Worm (Caenorhabditis elegans) whole organism, young adult: ENCODE measurements around the gene C17G1.2.

Experiments used
- C06A6.2 ChIP-seq: fragments of 200-800 bp; sonication (Bioruptor generic); conservative IDR thresholded peaks from 2 replicates; pipeline ENCODE4 v1.3.6; 2022; ENCODE audit warnings: missing genetic modification characterization, missing compliant biosample characterization
- F10E7.11 ChIP-seq: sonication (generic microtip); optimal IDR thresholded peaks from 2 replicates; lab custom pipeline; 2017; ENCODE audit warnings: mild to moderate bottlenecking, missing genetic modification characterization, moderate library complexity, missing compliant biosample characterization
- F22D6.2 ChIP-seq: sonication (generic microtip); optimal IDR thresholded peaks from 2 replicates; lab custom pipeline; 2016; ENCODE audit warnings: mild to moderate bottlenecking, missing genetic modification characterization, missing compliant biosample characterization
- F23B12.7 ChIP-seq: sonication (generic microtip); optimal IDR thresholded peaks from 2 replicates; lab custom pipeline; 2017; ENCODE audit warnings: missing genetic modification characterization, mild to moderate bottlenecking, missing compliant biosample characterization, antibody characterized with exemption, moderate library complexity; ENCODE audit not compliant: insufficient read depth
- F33H1.4 ChIP-seq: fragments of 200-800 bp; sonication (Bioruptor generic); IDR thresholded peaks from 2 replicates; pipeline ENCODE4 v1.3.6; 2022; ENCODE audit warnings: missing genetic modification reagents, missing genetic modification characterization, missing compliant biosample characterization
- F37B4.10 ChIP-seq: fragments of 200-800 bp; sonication (Bioruptor generic); IDR thresholded peaks from 2 replicates; pipeline ENCODE4 v1.3.6; 2022; ENCODE audit warnings: missing genetic modification characterization, missing compliant biosample characterization
- F55B11.4 ChIP-seq: sonication (generic microtip); optimal IDR thresholded peaks from 2 replicates; lab custom pipeline; 2016; ENCODE audit warnings: missing compliant biosample characterization, missing genetic modification characterization, borderline replicate concordance; ENCODE audit not compliant: insufficient read depth
- F57C9.4 ChIP-seq: sonication (generic microtip); optimal IDR thresholded peaks from 2 replicates; lab custom pipeline; 2017; ENCODE audit warnings: mild to moderate bottlenecking, missing genetic modification characterization, missing compliant biosample characterization
- aptf-2 ChIP-seq: fragments of 200-800 bp; sonication (Bioruptor generic); conservative IDR thresholded peaks from 2 replicates; pipeline ENCODE4 v1.3.6; 2022; ENCODE audit warnings: missing genetic modification reagents, missing genetic modification characterization, missing compliant biosample characterization
- attf-5 ChIP-seq: fragments of 200-800 bp; sonication (Bioruptor generic); optimal IDR thresholded peaks from 2 replicates; lab custom pipeline; 2018; ENCODE audit warnings: mild to moderate bottlenecking, missing genetic modification characterization, missing compliant biosample characterization
- bed-1 ChIP-seq: fragments of 200-800 bp; sonication (Bioruptor generic); IDR thresholded peaks from 2 replicates; pipeline ENCODE4 v1.3.6; 2022; ENCODE audit warnings: missing genetic modification reagents, missing genetic modification characterization, missing compliant biosample characterization
- ccch-3 ChIP-seq: fragments of 200-800 bp; sonication (Bioruptor generic); optimal IDR thresholded peaks from 2 replicates; lab custom pipeline; 2018; ENCODE audit warnings: mild to moderate bottlenecking, missing genetic modification characterization, missing compliant biosample characterization
- cebp-1 ChIP-seq, 2 experiments: fragments of 200-800 bp in 1 of 2; sonication (Bioruptor generic) in 1 of 2; sonication (generic microtip) in 1 of 2; IDR thresholded peaks in 1 of 2; optimal IDR thresholded peaks in 1 of 2; 2 replicates each; pipeline versions ENCODE4 v1.3.6 to Lab custom; 2017 to 2022; ENCODE audit warnings: missing compliant biosample characterization in 2 of 2, missing genetic modification characterization in 2 of 2, mild to moderate bottlenecking in 1 of 2, missing genetic modification reagents in 1 of 2, moderate library complexity in 1 of 2
- cebp-2 ChIP-seq: fragments of 200-800 bp; sonication (Bioruptor generic); IDR thresholded peaks from 2 replicates; pipeline ENCODE4 v1.3.6; 2022; ENCODE audit warnings: missing genetic modification characterization, missing compliant biosample characterization
- ceh-40 ChIP-seq: fragments of 200-800 bp; sonication (Bioruptor generic); IDR thresholded peaks from 2 replicates; pipeline ENCODE4 v1.3.6; 2022; ENCODE audit warnings: missing genetic modification characterization, missing compliant biosample characterization
- die-1 ChIP-seq: sonication (generic microtip); optimal IDR thresholded peaks from 2 replicates; lab custom pipeline; 2016; ENCODE audit warnings: missing genotype, mild to moderate bottlenecking, missing genetic modification characterization, missing compliant biosample characterization
- efl-1 ChIP-seq: fragments of 150-350 bp; optimal IDR thresholded peaks from 2 replicates; lab custom pipeline; 2014; ENCODE audit warnings: missing biosample characterization, missing genetic modification reagents, missing genetic modification characterization
- egrh-3 ChIP-seq: fragments of 200-800 bp; sonication (Bioruptor generic); IDR thresholded peaks from 2 replicates; pipeline ENCODE4 v1.3.6; 2022; ENCODE audit warnings: missing genetic modification reagents, missing genetic modification characterization, missing compliant biosample characterization
- gei-17 ChIP-seq: fragments of 200-800 bp; sonication (Bioruptor generic); optimal IDR thresholded peaks from 2 replicates; lab custom pipeline; 2018; ENCODE audit warnings: mild to moderate bottlenecking, missing genetic modification characterization, missing compliant biosample characterization
- hmg-20 ChIP-seq: fragments of 200-800 bp; sonication (Bioruptor generic); IDR thresholded peaks from 2 replicates; pipeline ENCODE4 v1.3.6; 2022; ENCODE audit warnings: missing genetic modification reagents, missing genetic modification characterization, missing compliant biosample characterization
- lin-35 ChIP-seq, 3 experiments: fragments of 150-350 bp in 2 of 3; sonication (generic microtip) in 1 of 3; optimal IDR thresholded peaks; 2 replicates each; lab custom pipeline; 2014 to 2018; ENCODE audit warnings: missing biosample characterization in 3 of 3, missing genetic modification characterization in 3 of 3, missing genetic modification reagents in 3 of 3
- lin-54 ChIP-seq: fragments of 200-800 bp; sonication (Bioruptor generic); optimal IDR thresholded peaks from 2 replicates; lab custom pipeline; 2018; ENCODE audit warnings: mild to moderate bottlenecking, missing genetic modification characterization, missing compliant biosample characterization
- lsy-27 ChIP-seq: sonication (generic microtip); optimal IDR thresholded peaks from 2 replicates; lab custom pipeline; 2017; ENCODE audit warnings: missing genetic modification characterization, mild to moderate bottlenecking, missing compliant biosample characterization, antibody characterized with exemption, missing genotype, borderline replicate concordance; ENCODE audit not compliant: insufficient read depth
- madf-3 ChIP-seq: fragments of 200-800 bp; sonication (Bioruptor generic); IDR thresholded peaks from 2 replicates; pipeline ENCODE4 v1.3.6; 2022; ENCODE audit warnings: missing genetic modification reagents, missing genetic modification characterization, missing compliant biosample characterization
- mel-28 ChIP-seq: sonication (generic microtip); optimal IDR thresholded peaks from 2 replicates; lab custom pipeline; 2016; ENCODE audit warnings: borderline replicate concordance, mild to moderate bottlenecking, missing genetic modification characterization, missing compliant biosample characterization
- nhr-179 ChIP-seq: sonication (generic microtip); optimal IDR thresholded peaks from 2 replicates; lab custom pipeline; 2016; ENCODE audit warnings: mild to moderate bottlenecking, missing genetic modification characterization, missing compliant biosample characterization
- nhr-80 ChIP-seq: sonication (generic microtip); optimal IDR thresholded peaks from 2 replicates; lab custom pipeline; 2016; ENCODE audit warnings: missing genetic modification characterization, missing compliant biosample characterization
- rec-8 ChIP-seq, 2 experiments: sonication (generic microtip); optimal IDR thresholded peaks; 2 replicates each; lab custom pipeline; 2016; ENCODE audit warnings: mild to moderate bottlenecking in 2 of 2, missing genetic modification characterization in 2 of 2, missing genetic modification reagents in 2 of 2, missing genotype in 2 of 2, missing biosample characterization in 1 of 2, missing compliant biosample characterization in 1 of 2, moderate library complexity in 1 of 2
- sea-2 ChIP-seq: fragments of 200-800 bp; sonication (Bioruptor generic); IDR thresholded peaks from 2 replicates; pipeline ENCODE4 v1.3.6; 2022; ENCODE audit warnings: missing genetic modification characterization, missing compliant biosample characterization
- tbp1 ChIP-seq: fragments of 200-800 bp; sonication (Bioruptor generic); optimal IDR thresholded peaks from 2 replicates; lab custom pipeline; 2018; ENCODE audit warnings: mild to moderate bottlenecking, missing genetic modification characterization, missing compliant biosample characterization
- unc-62 ChIP-seq: fragments of 150-350 bp; optimal IDR thresholded peaks from 2 replicates; lab custom pipeline; 2014; ENCODE audit warnings: missing biosample characterization, missing genetic modification reagents, missing genetic modification characterization
- zfh-2 ChIP-seq: fragments of 200-800 bp; sonication (Bioruptor generic); conservative IDR thresholded peaks from 2 replicates; pipeline ENCODE4 v1.3.6; 2022; ENCODE audit warnings: missing genetic modification reagents, missing genetic modification characterization, missing compliant biosample characterization
- ztf-18 ChIP-seq: sonication (generic microtip); optimal IDR thresholded peaks from 2 replicates; lab custom pipeline; 2016; ENCODE audit warnings: missing genotype, mild to moderate bottlenecking, missing genetic modification characterization, missing compliant biosample characterization
- ztf-22 ChIP-seq: fragments of 200-800 bp; sonication (Bioruptor generic); optimal IDR thresholded peaks from 2 replicates; lab custom pipeline; 2018; ENCODE audit warnings: mild to moderate bottlenecking, missing genetic modification characterization, moderate library complexity, missing compliant biosample characterization

The C17G1.2 gene

DNA sequence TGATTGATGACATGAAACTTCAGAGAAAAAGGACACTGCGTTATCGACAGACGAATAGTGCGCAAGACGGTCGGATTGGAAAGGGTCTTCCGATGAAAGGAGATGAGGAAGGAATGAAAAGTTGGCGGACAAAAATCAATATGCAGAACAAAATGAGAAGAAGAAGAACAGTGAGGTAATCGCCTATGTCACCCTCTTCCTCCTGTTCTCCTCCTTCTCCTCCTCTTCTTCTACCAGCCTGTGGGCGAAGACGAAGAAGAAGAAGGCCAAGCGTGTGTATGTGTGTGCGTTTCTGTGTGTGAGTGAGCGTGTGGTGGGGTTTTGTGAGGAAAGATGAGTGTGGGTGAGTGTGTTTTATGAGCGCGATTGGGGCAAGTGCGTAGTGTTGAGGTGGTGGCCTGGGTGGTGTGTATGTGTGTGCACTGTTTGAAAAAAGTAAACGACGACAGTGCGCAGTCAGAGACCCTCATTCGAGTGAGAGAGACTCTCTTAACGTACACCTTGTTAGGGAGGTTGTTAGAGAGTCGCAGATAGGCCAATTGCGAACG lies 10.9 kb downstream of the C17G1.2 start, which contains the start of gene tsp-21 (continued):
- no peak for TF ChIP-seq ztf-22 (GFP tag; lab: Kevin White, UChicago)
- TF ChIP-seq ccch-3 (GFP tag; lab: Kevin White, UChicago), result no peak
- no peak for TF ChIP-seq F37B4.10 (GFP tag; lab: Robert Waterston, UW)
- TF ChIP-seq aptf-2, result no peak
- no peak for TF ChIP-seq ztf-18 (tag; lab: Kevin White, UChicago)
- TF ChIP-seq, all 124 proteins: peak for 35

DNA sequence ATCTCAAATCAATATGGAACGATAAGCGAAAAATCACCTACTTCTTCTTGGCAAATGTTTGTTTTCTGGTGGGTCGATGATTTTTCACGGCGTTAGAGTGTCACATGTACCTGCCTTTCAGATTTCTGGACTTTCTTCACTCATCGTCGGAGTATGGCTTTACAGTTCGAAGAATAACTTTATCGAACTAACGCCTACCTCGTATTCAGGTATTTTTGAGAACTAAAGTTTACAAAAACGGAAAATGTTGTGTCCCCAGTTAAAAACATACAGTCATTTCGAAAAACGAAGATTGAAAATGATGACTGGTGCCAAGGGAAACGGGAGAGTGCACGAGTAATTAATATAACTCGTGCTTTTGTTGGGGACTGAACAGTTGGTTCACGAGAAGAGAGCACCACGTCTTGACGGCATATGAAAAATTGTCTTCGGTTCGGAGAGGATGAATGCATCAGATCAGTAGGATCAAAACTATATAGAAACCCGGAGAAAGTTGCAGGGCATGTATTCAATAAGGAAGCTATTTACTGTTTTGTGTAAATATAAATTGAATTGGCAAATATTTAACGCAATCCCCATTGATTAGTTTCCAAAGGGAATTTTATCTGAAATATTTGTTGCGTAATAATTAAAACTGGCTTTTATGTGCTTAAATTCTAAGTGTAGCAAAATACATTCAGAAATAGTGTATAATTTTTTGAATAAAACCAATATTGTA lies 12.1 kb downstream of the C17G1.2 start:
- no peak for TF ChIP-seq F57C9.4
- no peak for TF ChIP-seq F23B12.7
- TF ChIP-seq cebp-2 (GFP tag; lab: Robert Waterston, UW), result no peak
- TF ChIP-seq die-1 (tag; lab: Kevin White, UChicago), result no peak
- TF ChIP-seq efl-1 (GFP tag; lab: Kevin White, UChicago), result no peak
- TF ChIP-seq tbp1 (GFP tag; lab: Kevin White, UChicago), result no peak
- TF ChIP-seq sea-2 (GFP tag; lab: Robert Waterston, UW), result no peak
- no peak for TF ChIP-seq rec-8 (tag; optimal IDR thresholded peaks at IDR 0.05; lab: Kevin White, UChicago)
- no peak for TF ChIP-seq cebp-1 (GFP tag; IDR thresholded peaks at IDR 0.05; lab: Robert Waterston, UW)
- no peak for TF ChIP-seq cebp-1 (tag; optimal IDR thresholded peaks at IDR 0.05; lab: Kevin White, UChicago)
- TF ChIP-seq lsy-27 (tag; lab: Kevin White, UChicago), result no peak
- TF ChIP-seq mel-28 (tag; lab: Kevin White, UChicago), result no peak

DNA sequence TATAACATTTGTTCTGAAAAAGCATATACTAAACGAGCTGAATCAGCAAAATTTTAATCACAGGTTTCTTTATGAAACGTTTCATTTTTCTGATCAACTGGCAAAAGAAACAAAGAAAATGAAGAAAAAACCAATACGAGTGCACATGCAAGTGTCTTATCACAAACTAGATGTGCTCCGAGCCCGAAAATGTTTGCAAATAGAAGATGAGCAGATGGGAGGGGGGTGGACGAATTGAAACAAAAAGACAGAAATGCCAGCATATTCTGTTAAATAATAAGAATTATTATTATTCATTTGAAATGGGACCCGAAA lies 12.6 kb downstream of the C17G1.2 start:
- TF ChIP-seq nhr-80 (tag; lab: Kevin White, UChicago) (peak; percentile 31), hmg-20 (GFP tag; lab: Robert Waterston, UW) (no peak)
- TF ChIP-seq, all 124 proteins: peak for 1

DNA sequence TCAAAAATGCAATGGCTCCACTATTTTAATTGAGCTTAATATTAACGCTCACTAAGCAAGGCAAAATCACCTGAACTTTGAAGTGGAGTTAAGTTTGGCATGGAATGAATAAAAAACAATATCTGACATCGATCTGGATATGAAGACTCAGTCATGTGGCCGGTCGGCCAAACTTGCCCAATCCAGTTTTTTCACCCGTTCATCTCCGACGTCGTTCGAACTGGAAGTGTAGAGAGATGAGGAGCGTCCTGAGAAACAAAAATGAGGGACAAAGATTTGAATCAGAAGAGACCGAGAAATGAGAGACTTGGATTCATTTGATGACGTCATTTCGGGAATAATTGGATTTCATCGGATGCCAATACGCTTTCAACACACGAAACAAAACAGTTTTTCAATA lies 16.7 kb downstream of the C17G1.2 start:
- no peak for TF ChIP-seq nhr-179 (tag; lab: Kevin White, UChicago)
- TF ChIP-seq rec-8 (tag; optimal IDR thresholded peaks at IDR 0.05; lab: Kevin White, UChicago), result no peak

DNA sequence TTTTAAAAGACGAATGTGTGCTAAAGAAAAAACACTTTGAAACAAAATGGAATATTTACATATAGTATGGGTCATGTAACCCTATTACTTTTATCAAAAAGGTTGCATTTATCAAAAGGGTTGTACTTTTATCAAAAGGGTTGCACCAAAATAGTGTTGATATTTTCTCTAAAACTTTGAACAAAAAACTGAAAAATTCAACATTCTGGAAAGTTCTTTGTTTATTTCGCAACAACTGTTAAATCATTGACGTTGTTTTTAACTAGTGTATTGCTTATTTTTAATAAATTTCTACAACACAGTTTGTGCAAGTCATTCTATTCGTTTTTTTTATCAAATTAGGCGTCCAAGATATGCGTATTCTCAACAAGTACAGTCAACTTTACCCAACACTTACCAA lies 17.2 kb downstream of the C17G1.2 start, which contains the start of the genes C17G1.5 and C17G1.14:
Gene C17G1.5 (plus strand): TSS at position 266 of the 400 bp plus-strand sequence.
Gene C17G1.14 (plus strand): TSS at position 277 of the 400 bp plus-strand sequence.
- no peak for TF ChIP-seq F10E7.11 (tag; lab: Kevin White, UChicago)
- TF ChIP-seq gei-17 (GFP tag; lab: Kevin White, UChicago), result no peak
- no peak for TF ChIP-seq egrh-3 (GFP tag; lab: Robert Waterston, UW)
- TF ChIP-seq zfh-2 (GFP tag; lab: Robert Waterston, UW), result no peak
- no peak for TF ChIP-seq F22D6.2
- TF ChIP-seq lin-54 (GFP tag; lab: Kevin White, UChicago), result no peak
- no peak for TF ChIP-seq lin-35 (GFP tag; optimal IDR thresholded peaks at IDR 0.05; lab: Kevin White, UChicago)
- peak; percentile 39; the same call in 1 of the 2 replicates for TF ChIP-seq cebp-1 (GFP tag; IDR thresholded peaks at IDR 0.05; lab: Robert Waterston, UW)
- peak; percentile 73 for TF ChIP-seq cebp-1 (tag; optimal IDR thresholded peaks at IDR 0.05; lab: Kevin White, UChicago)

DNA sequence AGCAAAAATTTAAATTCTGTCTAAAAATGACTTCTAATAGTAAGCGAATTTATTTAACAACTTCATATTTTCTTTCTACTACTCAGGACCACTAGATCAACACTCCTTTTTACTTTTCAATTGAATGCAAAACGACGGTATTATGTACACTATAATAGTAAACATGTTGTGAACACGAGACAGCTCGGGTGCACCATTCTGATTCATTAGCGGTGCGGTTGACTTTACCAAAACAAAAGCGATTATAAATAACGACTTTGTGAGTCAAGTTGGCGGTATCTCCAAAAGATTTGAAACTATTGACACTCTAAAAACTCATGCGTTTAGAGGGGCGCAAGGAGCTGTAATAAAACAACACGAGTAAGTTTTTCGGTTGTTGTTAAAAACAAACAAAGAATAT lies 19.2 kb downstream of the C17G1.2 start:
- TF ChIP-seq bed-1 (GFP tag; lab: Robert Waterston, UW) (no peak), madf-3 (GFP tag; lab: Robert Waterston, UW) (no peak), F33H1.4 (GFP tag; lab: Robert Waterston, UW) (no peak), unc-62 (GFP tag; lab: Kevin White, UChicago) (no peak), ceh-40 (GFP tag; lab: Robert Waterston, UW) (no peak), F22D6.2 (no peak), attf-5 (GFP tag; lab: Kevin White, UChicago) (no peak), F55B11.4 (tag; lab: Kevin White, UChicago) (no peak), rec-8 (tag; optimal IDR thresholded peaks at IDR 0.05; lab: Kevin White, UChicago) (no peak), C06A6.2 (GFP tag; lab: Robert Waterston, UW) (no peak)
